Worm (Caenorhabditis elegans) whole organism, L1 larva: ENCODE data around the gene T06E6.1.
"Not testable (repeated sequence)": the region's sequence is repeated elsewhere in the genome, so short reads cannot be mapped to it uniquely, and the experiment has no call there.

Experiments used
- C34B4.2 ChIP-seq: sonication (generic microtip); optimal IDR thresholded peaks from 2 replicates; lab custom pipeline; 2017; ENCODE audit warnings: mild to moderate bottlenecking, missing genetic modification characterization, missing compliant biosample characterization
- alr-1 ChIP-seq: fragments of 200-800 bp; sonication (Bioruptor generic); optimal IDR thresholded peaks from 2 replicates; lab custom pipeline; 2018; ENCODE audit warnings: borderline replicate concordance, mild to moderate bottlenecking, missing genetic modification characterization, missing compliant biosample characterization
- ceh-8 ChIP-seq: fragments of 200-800 bp; sonication (Bioruptor generic); optimal IDR thresholded peaks from 2 replicates; lab custom pipeline; 2018; ENCODE audit warnings: mild to moderate bottlenecking, missing genetic modification characterization, moderate library complexity, missing compliant biosample characterization
- mdl-1 ChIP-seq, 2 experiments: fragments of 150-350 bp; optimal IDR thresholded peaks; 2 replicates each; lab custom pipeline; 2014 to 2017; ENCODE audit warnings: missing biosample characterization in 2 of 2, missing genetic modification characterization in 2 of 2, inconsistent platforms in 1 of 2

- TF ChIP-seq alr-1; C34B4.2 (tag; lab: Kevin White, UChicago); ceh-8 (GFP tag; lab: Kevin White, UChicago); mdl-1 (tag; optimal IDR thresholded peaks at IDR 0.05; lab: Kevin White, UChicago): not testable (repeated sequence)
Observed at ce11 chrV:15361412-15361811, 33.3 kb downstream of the T06E6.1 start, which contains the start of gene ech-1.1.
